Worm (Caenorhabditis elegans) whole organism, mixed stage, embryonic: ENCODE results near the gene srg-29.

ENCODE experiments used
- blmp-1 ChIP-seq: fragments of 150-350 bp; optimal IDR thresholded peaks from 2 replicates; lab custom pipeline; 2014; ENCODE audit warnings: missing biosample characterization, missing genetic modification characterization
- ceh-39 ChIP-seq: fragments of 150-350 bp; optimal IDR thresholded peaks from 2 replicates; lab custom pipeline; 2014; ENCODE audit warnings: missing biosample characterization, missing genetic modification characterization
- ces-1 ChIP-seq: fragments of 150-350 bp; optimal IDR thresholded peaks from 2 replicates; lab custom pipeline; 2014; ENCODE audit warnings: missing biosample characterization, missing genetic modification reagents, missing genetic modification characterization
- elt-1 ChIP-seq: sonication (generic microtip); optimal IDR thresholded peaks from 2 replicates; lab custom pipeline; 2017; ENCODE audit warnings: missing genetic modification characterization, mild to moderate bottlenecking, missing compliant biosample characterization, antibody characterized with exemption, moderate library complexity, borderline replicate concordance; ENCODE audit not compliant: insufficient read depth
- elt-3 ChIP-seq: fragments of 150-350 bp; optimal IDR thresholded peaks from 2 replicates; lab custom pipeline; 2014; ENCODE audit warnings: missing biosample characterization, missing genetic modification characterization
- lsy-2 ChIP-seq: fragments of 150-350 bp; optimal IDR thresholded peaks from 2 replicates; lab custom pipeline; 2014; ENCODE audit warnings: missing biosample characterization, missing genetic modification characterization
- mab-5 ChIP-seq: fragments of 150-350 bp; optimal IDR thresholded peaks from 2 replicates; lab custom pipeline; 2014; ENCODE audit warnings: missing biosample characterization, missing genetic modification characterization
- nhr-12 ChIP-seq: fragments of 150-350 bp; optimal IDR thresholded peaks from 2 replicates; lab custom pipeline; 2014; ENCODE audit warnings: missing biosample characterization, missing genetic modification characterization
- nhr-237 ChIP-seq: fragments of 150-350 bp; optimal IDR thresholded peaks from 2 replicates; lab custom pipeline; 2014; ENCODE audit warnings: missing biosample characterization, missing genetic modification characterization
- nhr-76 ChIP-seq: sonication (generic microtip); optimal IDR thresholded peaks from 2 replicates; lab custom pipeline; 2017; ENCODE audit warnings: missing biosample characterization, missing genetic modification characterization
- pha-4 ChIP-seq: fragments of 150-350 bp; optimal IDR thresholded peaks from 2 replicates; lab custom pipeline; 2018; ENCODE audit warnings: missing biosample characterization, missing genetic modification reagents, missing genetic modification characterization
- unc-39 ChIP-seq: fragments of 150-350 bp; optimal IDR thresholded peaks from 2 replicates; lab custom pipeline; 2014; ENCODE audit warnings: missing biosample characterization, missing genetic modification characterization
- zip-8 ChIP-seq: fragments of 150-350 bp; optimal IDR thresholded peaks from 2 replicates; lab custom pipeline; 2014; ENCODE audit warnings: missing biosample characterization, missing genetic modification characterization
- ztf-11 ChIP-seq: fragments of 150-350 bp; optimal IDR thresholded peaks from 2 replicates; lab custom pipeline; 2014; ENCODE audit warnings: missing biosample characterization, missing genetic modification characterization

DNA sequence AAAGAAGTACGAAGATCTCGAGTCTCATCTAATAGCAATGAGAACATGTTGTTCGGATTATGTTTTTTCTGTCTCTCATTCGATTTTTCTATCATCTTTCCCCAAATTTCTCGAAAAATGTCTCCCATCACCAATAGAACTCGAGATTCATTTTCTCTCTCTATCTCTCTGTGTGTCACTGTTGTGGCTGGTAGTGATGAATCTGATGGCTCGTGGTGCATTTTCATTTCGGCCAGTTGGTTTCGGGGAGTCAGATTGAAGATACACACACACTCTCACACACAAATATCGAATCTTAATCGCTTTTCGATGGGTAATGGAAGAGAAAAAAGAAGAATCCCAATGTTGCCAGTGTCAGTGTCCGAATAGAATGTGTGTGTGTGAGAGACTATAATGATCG, 41.0 kb upstream of the srg-29 start:
- TF ChIP-seq elt-3 (tag; lab: Kevin White, UChicago) (no peak), nhr-12 (tag; lab: Kevin White, UChicago) (no peak), nhr-237 (no peak), unc-39 (tag; lab: Kevin White, UChicago) (no peak), ztf-11 (tag; lab: Kevin White, UChicago) (no peak), elt-1 (no peak), lsy-2 (tag; lab: Kevin White, UChicago) (no peak), ceh-39 (tag; lab: Kevin White, UChicago) (no peak), pha-4 (tag; lab: Kevin White, UChicago) (no peak), zip-8 (tag; lab: Kevin White, UChicago) (no peak), mab-5 (tag; lab: Kevin White, UChicago) (no peak), ces-1 (GFP tag; lab: Kevin White, UChicago) (no peak), blmp-1 (tag; lab: Kevin White, UChicago) (no peak), nhr-76 (tag; lab: Kevin White, UChicago) (no peak)
